Fruit fly (Drosophila melanogaster) whole organism, embryonic: Measurements from ENCODE around the gene Rdh.

Experiments
- Adf1 ChIP-seq: fragments of 200-800 bp; sonication (Bioruptor generic); IDR thresholded peaks from 2 replicates; pipeline ENCODE4 v1.3.6; 2022; ENCODE audit warnings: missing biosample characterization, missing genetic modification characterization
- Atf6 ChIP-seq: fragments of 200-800 bp; sonication (Bioruptor generic); IDR thresholded peaks from 2 replicates; pipeline ENCODE4 v1.3.6; 2022; ENCODE audit warnings: missing biosample characterization, missing genetic modification characterization
- CG11504 ChIP-seq: fragments of 200-800 bp; sonication (Bioruptor generic); optimal IDR thresholded peaks from 3 replicates; lab custom pipeline; 2019; ENCODE audit warnings: missing biosample characterization, mild to moderate bottlenecking, missing genetic modification characterization, moderate library complexity
- CG12391 ChIP-seq: fragments of 200-800 bp; sonication (Bioruptor generic); optimal IDR thresholded peaks from 3 replicates; lab custom pipeline; 2018; ENCODE audit warnings: missing biosample characterization, mild to moderate bottlenecking, missing genetic modification characterization, moderate library complexity
- CG13624 ChIP-seq: fragments of 200-800 bp; sonication (Bioruptor generic); optimal IDR thresholded peaks from 2 replicates; lab custom pipeline; 2016; ENCODE audit warnings: missing biosample characterization, missing genetic modification characterization
- CG14014 ChIP-seq: fragments of 200-800 bp; sonication (Bioruptor generic); IDR thresholded peaks from 2 replicates; pipeline ENCODE4 v1.3.6; 2022; ENCODE audit warnings: missing biosample characterization, missing genetic modification characterization
- CG14710 ChIP-seq: fragments of 200-800 bp; sonication (Bioruptor generic); optimal IDR thresholded peaks from 3 replicates; lab custom pipeline; 2019; ENCODE audit warnings: missing biosample characterization, mild to moderate bottlenecking, missing genetic modification characterization, moderate library complexity
- CG17186 ChIP-seq: fragments of 200-800 bp; sonication (Bioruptor generic); optimal IDR thresholded peaks from 3 replicates; lab custom pipeline; 2017; ENCODE audit warnings: missing biosample characterization, missing genetic modification reagents, missing genetic modification characterization
- CG17361 ChIP-seq: fragments of 200-800 bp; sonication (Bioruptor generic); IDR thresholded peaks from 3 replicates; pipeline ENCODE4 v1.3.6; 2022; ENCODE audit warnings: missing biosample characterization, missing genetic modification characterization
- CG2116 ChIP-seq: fragments of 200-800 bp; sonication (Bioruptor generic); optimal IDR thresholded peaks from 3 replicates; lab custom pipeline; 2018; ENCODE audit warnings: missing biosample characterization, mild to moderate bottlenecking, missing genetic modification characterization
- CG2199 ChIP-seq: fragments of 200-800 bp; sonication (Bioruptor generic); IDR thresholded peaks from 3 replicates; pipeline ENCODE4 v1.3.6; 2022; ENCODE audit warnings: missing biosample characterization, missing genetic modification characterization
- CG32772 ChIP-seq: fragments of 200-800 bp; sonication (Bioruptor generic); IDR thresholded peaks from 2 replicates; pipeline ENCODE4 v1.3.6; 2022; ENCODE audit warnings: missing biosample characterization, missing genetic modification characterization
- CG4282 ChIP-seq: fragments of 200-800 bp; sonication (Bioruptor generic); optimal IDR thresholded peaks from 2 replicates; lab custom pipeline; 2016; ENCODE audit warnings: missing biosample characterization, missing genetic modification characterization
- CG6272 ChIP-seq: fragments of 200-800 bp; sonication (Bioruptor generic); IDR thresholded peaks from 2 replicates; pipeline ENCODE4 v1.3.6; 2022; ENCODE audit warnings: missing biosample characterization, missing genetic modification characterization
- CG6791 ChIP-seq: fragments of 200-800 bp; sonication (Bioruptor generic); IDR thresholded peaks from 3 replicates; pipeline ENCODE4 v1.3.6; 2022; ENCODE audit warnings: missing biosample characterization, missing genetic modification characterization; ENCODE audit not compliant: partially characterized antibody
- CG8924 ChIP-seq: fragments of 200-800 bp; optimal IDR thresholded peaks from 3 replicates; lab custom pipeline; 2019; ENCODE audit warnings: missing biosample characterization, mild to moderate bottlenecking, missing genetic modification characterization, moderate library complexity
- CG9797 ChIP-seq: fragments of 200-800 bp; sonication (Bioruptor generic); optimal IDR thresholded peaks from 3 replicates; lab custom pipeline; 2018; ENCODE audit warnings: missing biosample characterization, mild to moderate bottlenecking, missing genetic modification characterization
- Dbx ChIP-seq: fragments of 200-800 bp; sonication (Bioruptor generic); IDR thresholded peaks from 3 replicates; pipeline ENCODE4 v1.3.6; 2022; ENCODE audit warnings: missing biosample characterization, missing genetic modification characterization
- E2f2 ChIP-seq: fragments of 200-800 bp; sonication (Bioruptor generic); IDR thresholded peaks from 2 replicates; pipeline ENCODE4 v1.3.6; 2022; ENCODE audit warnings: missing biosample characterization, missing genetic modification characterization
- HLH4C ChIP-seq: fragments of 200-800 bp; sonication (Bioruptor generic); IDR thresholded peaks from 3 replicates; pipeline ENCODE4 v1.3.6; 2022; ENCODE audit warnings: missing biosample characterization, missing genetic modification characterization; ENCODE audit not compliant: partially characterized antibody
- Med ChIP-seq: fragments of 200-800 bp; sonication (Bioruptor generic); peaks from one replicate; lab custom pipeline; 2016; ENCODE audit warnings: missing biosample characterization, missing genetic modification characterization, mild to moderate bottlenecking, inconsistent platforms, moderate library complexity
- Mes4 ChIP-seq: fragments of 200-800 bp; sonication (Bioruptor generic); optimal IDR thresholded peaks from 2 replicates; lab custom pipeline; 2016; ENCODE audit warnings: missing biosample characterization, missing genetic modification characterization
- Oaz ChIP-seq: fragments of 200-800 bp; sonication (Bioruptor generic); IDR thresholded peaks from 2 replicates; pipeline ENCODE4 v1.3.6; 2022; ENCODE audit warnings: missing biosample characterization, missing genetic modification characterization
- Sin3A ChIP-seq: fragments of >200 bp; optimal IDR thresholded peaks from 2 replicates; lab custom pipeline; 2018
- Stat92E ChIP-seq, 3 experiments: fragments of >200 bp in 2 of 3; fragments of 200-800 bp in 1 of 3; sonication (Bioruptor generic) in 1 of 3; optimal IDR thresholded peaks; 2 replicates each; lab custom pipeline; 2017 to 2019; ENCODE audit warnings: missing biosample characterization in 3 of 3, missing genetic modification characterization in 3 of 3, mild to moderate bottlenecking in 1 of 3, moderate library complexity in 1 of 3
- ase ChIP-seq: fragments of 200-800 bp; sonication (Bioruptor generic); IDR thresholded peaks from 3 replicates; pipeline ENCODE4 v1.3.6; 2022; ENCODE audit warnings: missing biosample characterization, missing genetic modification characterization
- cg ChIP-seq: fragments of 200-800 bp; sonication (Bioruptor generic); optimal IDR thresholded peaks from 3 replicates; lab custom pipeline; 2019; ENCODE audit warnings: missing biosample characterization, mild to moderate bottlenecking, missing genetic modification characterization, moderate library complexity
- chinmo ChIP-seq: fragments of 200-800 bp; sonication (Bioruptor generic); IDR thresholded peaks from 4 replicates; pipeline ENCODE4 v1.3.6; 2022; ENCODE audit warnings: missing biosample characterization, missing genetic modification characterization; ENCODE audit not compliant: partially characterized antibody
- corto ChIP-seq: fragments of 200-800 bp; sonication (Bioruptor generic); optimal IDR thresholded peaks from 2 replicates; lab custom pipeline; 2016; ENCODE audit warnings: missing biosample characterization, mild to moderate bottlenecking, missing genetic modification characterization, moderate library complexity
- dpn ChIP-seq, 2 experiments: fragments of 200-800 bp; sonication (Bioruptor generic); optimal IDR thresholded peaks; 3 replicates each; lab custom pipeline; 2016; ENCODE audit warnings: missing biosample characterization in 2 of 2, missing genetic modification characterization in 2 of 2
- eve ChIP-seq, 2 experiments: fragments of >200 bp; optimal IDR thresholded peaks; 2 replicates each; lab custom pipeline; 2017; ENCODE audit warnings: missing biosample characterization in 2 of 2, missing genetic modification characterization in 2 of 2
- gfzf ChIP-seq: fragments of 200-800 bp; sonication (Bioruptor generic); optimal IDR thresholded peaks from 2 replicates; lab custom pipeline; 2016; ENCODE audit warnings: missing biosample characterization, mild to moderate bottlenecking, missing genetic modification characterization, moderate library complexity
- grn ChIP-seq: fragments of 200-800 bp; sonication (Bioruptor generic); optimal IDR thresholded peaks from 3 replicates; lab custom pipeline; 2017; ENCODE audit warnings: missing biosample characterization, missing genetic modification characterization
- gro ChIP-seq: fragments of 200-800 bp; sonication (Bioruptor generic); optimal IDR thresholded peaks from 2 replicates; lab custom pipeline; 2016; ENCODE audit warnings: missing biosample characterization, missing genetic modification characterization
- gt ChIP-seq: fragments of 200-800 bp; sonication (Bioruptor generic); IDR thresholded peaks from 2 replicates; pipeline ENCODE4 v1.3.6; 2022; ENCODE audit warnings: missing biosample characterization, missing genetic modification characterization
- hbn ChIP-seq: fragments of 200-800 bp; sonication (Bioruptor generic); IDR thresholded peaks from 2 replicates; pipeline ENCODE4 v1.3.6; 2022; ENCODE audit warnings: missing biosample characterization, missing genetic modification characterization; ENCODE audit not compliant: partially characterized antibody
- knrl ChIP-seq: fragments of 200-800 bp; sonication (Bioruptor generic); IDR thresholded peaks from 3 replicates; pipeline ENCODE4 v1.3.6; 2022; ENCODE audit warnings: missing biosample characterization, missing genetic modification characterization; ENCODE audit not compliant: partially characterized antibody
- lilli ChIP-seq: fragments of 200-800 bp; sonication (Bioruptor generic); optimal IDR thresholded peaks from 3 replicates; lab custom pipeline; 2016; ENCODE audit warnings: missing biosample characterization, missing genetic modification characterization
- mam ChIP-seq: fragments of 200-800 bp; sonication (Bioruptor generic); optimal IDR thresholded peaks from 3 replicates; lab custom pipeline; 2016; ENCODE audit warnings: missing biosample characterization, missing genetic modification characterization
- mld ChIP-seq: fragments of 200-800 bp; sonication (Bioruptor generic); IDR thresholded peaks from 3 replicates; pipeline ENCODE4 v1.3.6; 2022; ENCODE audit warnings: missing biosample characterization, missing genetic modification characterization; ENCODE audit not compliant: partially characterized antibody
- nau ChIP-seq: fragments of 200-800 bp; sonication (Bioruptor generic); optimal IDR thresholded peaks from 3 replicates; lab custom pipeline; 2017; ENCODE audit warnings: missing biosample characterization, mild to moderate bottlenecking, missing genetic modification characterization, missing genetic modification reagents
- nerfin-1 ChIP-seq: fragments of 200-800 bp; sonication (Bioruptor generic); optimal IDR thresholded peaks from 3 replicates; lab custom pipeline; 2019; ENCODE audit warnings: missing biosample characterization, mild to moderate bottlenecking, missing genetic modification characterization, moderate library complexity
- nmo ChIP-seq: fragments of 200-800 bp; sonication (Bioruptor generic); optimal IDR thresholded peaks from 2 replicates; lab custom pipeline; 2018; ENCODE audit warnings: missing biosample characterization, mild to moderate bottlenecking, missing genetic modification characterization, moderate library complexity
- pum ChIP-seq: fragments of 200-800 bp; sonication (Bioruptor generic); optimal IDR thresholded peaks from 2 replicates; lab custom pipeline; 2016; ENCODE audit warnings: missing biosample characterization, missing genetic modification characterization
- pzg ChIP-seq: fragments of 200-800 bp; sonication (Bioruptor generic); optimal IDR thresholded peaks from 3 replicates; lab custom pipeline; 2018; ENCODE audit warnings: missing biosample characterization, mild to moderate bottlenecking, missing genetic modification characterization, moderate library complexity
- scrt ChIP-seq: fragments of 200-800 bp; sonication (Bioruptor generic); optimal IDR thresholded peaks from 2 replicates; lab custom pipeline; 2018; ENCODE audit warnings: missing biosample characterization, mild to moderate bottlenecking, missing genetic modification characterization, moderate library complexity
- stwl ChIP-seq: fragments of 200-800 bp; sonication (Bioruptor generic); optimal IDR thresholded peaks from 3 replicates; lab custom pipeline; 2018; ENCODE audit warnings: missing biosample characterization, mild to moderate bottlenecking, missing genetic modification characterization, moderate library complexity
- sug ChIP-seq: fragments of 200-800 bp; optimal IDR thresholded peaks from 2 replicates; lab custom pipeline; 2019; ENCODE audit warnings: missing biosample characterization, mild to moderate bottlenecking, missing genetic modification characterization, moderate library complexity
- z ChIP-seq: fragments of 200-800 bp; sonication (Bioruptor generic); IDR thresholded peaks from 3 replicates; pipeline ENCODE4 v1.3.6; 2022; ENCODE audit warnings: missing biosample characterization, missing genetic modification characterization

The Rdh gene

dm6 chr3L:3818566-3819325, 6.5 kb upstream of the Rdh start, which contains the start of gene enc (continued):
- TF ChIP-seq CG32772 (GFP tag; lab: Robert Waterston, UW) = no peak
- TF ChIP-seq CG13624 (GFP tag; lab: Kevin White, UChicago) = peak; percentile 50
- peak; percentile 8 for TF ChIP-seq scrt (GFP tag; lab: Kevin White, UChicago)
- TF ChIP-seq Atf6 (GFP tag; lab: Robert Waterston, UW) = no peak
- no peak for TF ChIP-seq ase (GFP tag; lab: Robert Waterston, UW)
- no peak for TF ChIP-seq Adf1 (GFP tag; lab: Robert Waterston, UW)
- no peak for TF ChIP-seq nau (GFP tag; lab: Kevin White, UChicago)
- peak; percentile 2 for TF ChIP-seq gro (GFP tag; lab: Kevin White, UChicago)
- peak; percentile 57; the same call in 1 of the 2 replicates for TF ChIP-seq CG6272 (GFP tag; lab: Robert Waterston, UW)
- peak; percentile 92 for TF ChIP-seq stwl (tag; lab: Kevin White, UChicago)
- TF ChIP-seq cg (GFP tag; lab: Kevin White, UChicago) = peak; percentile 86
- peak; percentile 79 for TF ChIP-seq Med (GFP tag; lab: Kevin White, UChicago)
- peak; percentile 81 for TF ChIP-seq CG2116 (GFP tag; lab: Kevin White, UChicago)
- peak; percentile 23 for TF ChIP-seq mam (GFP tag; lab: Kevin White, UChicago)
- peak; percentile 94 for TF ChIP-seq hbn
- TF ChIP-seq grn (GFP tag; lab: Kevin White, UChicago) = peak; percentile 52
- TF ChIP-seq corto (GFP tag; lab: Kevin White, UChicago) = peak; percentile 9
- TF ChIP-seq CG14014 (GFP tag; lab: Robert Waterston, UW) = peak; percentile 18; the same call in 1 of the 2 replicates
- peak; percentile 60 for TF ChIP-seq E2f2 (GFP tag; lab: Robert Waterston, UW)
- no peak for TF ChIP-seq eve (GFP tag; optimal IDR thresholded peaks at IDR 0.05; lab: Kevin White, UChicago)
- peak; percentile 45 for TF ChIP-seq CG17186 (GFP tag; lab: Kevin White, UChicago)
- no peak for TF ChIP-seq z
- TF ChIP-seq CG11504 = peak; percentile 70
- peak in 1 of 3 experiments; percentile 35 for TF ChIP-seq Stat92E (GFP tag; optimal IDR thresholded peaks at IDR 0.05; lab: Kevin White, UChicago)
- peak; percentile 98 for TF ChIP-seq CG6791 (GFP tag; lab: Robert Waterston, UW)
- TF ChIP-seq gt (GFP tag; lab: Robert Waterston, UW) = no peak
- peak; percentile 77 for TF ChIP-seq pzg (GFP tag; lab: Kevin White, UChicago)
- TF ChIP-seq mld (GFP tag; lab: Robert Waterston, UW) = peak; percentile 90
- peak; percentile 40; the same call in 1 of the 3 replicates for TF ChIP-seq CG17361 (GFP tag; lab: Robert Waterston, UW)
- no peak for TF ChIP-seq pum (GFP tag; lab: Kevin White, UChicago)
- peak; percentile 94 for TF ChIP-seq HLH4C (GFP tag; lab: Robert Waterston, UW)
- peak; percentile 25 to 29 for TF ChIP-seq dpn (GFP tag; optimal IDR thresholded peaks at IDR 0.05; lab: Kevin White, UChicago)
- TF ChIP-seq gfzf = peak; percentile 17
- peak; percentile 96 for TF ChIP-seq knrl (GFP tag; lab: Robert Waterston, UW)
- TF ChIP-seq chinmo (GFP tag; lab: Robert Waterston, UW) = peak; percentile 96
- peak; percentile 4 for TF ChIP-seq nerfin-1
- peak; percentile 36 for TF ChIP-seq sug (tag; lab: Kevin White, UChicago)
- TF ChIP-seq Sin3A (lab: Kevin White, UChicago) = peak; percentile 31
- peak; percentile 21 for TF ChIP-seq lilli (GFP tag; lab: Kevin White, UChicago)
- TF ChIP-seq CG2199 (GFP tag; lab: Robert Waterston, UW) = 0 out of 3 replicates have a peak, but pooled peaks have one; percentile 14
- TF ChIP-seq Oaz = no peak
- 0 out of 3 replicates have a peak, but pooled peaks have one; percentile 30 for TF ChIP-seq Dbx (GFP tag; lab: Robert Waterston, UW)
- peak; percentile 44 for TF ChIP-seq nmo (GFP tag; lab: Kevin White, UChicago)
- no peak for TF ChIP-seq Mes4 (GFP tag; lab: Kevin White, UChicago)
- peak; percentile 34 for TF ChIP-seq CG14710 (tag; lab: Kevin White, UChicago)
- TF ChIP-seq CG8924 = peak; percentile 19
- TF ChIP-seq CG12391 (tag; lab: Kevin White, UChicago) = peak; percentile 34
- TF ChIP-seq CG4282 (GFP tag; lab: Kevin White, UChicago) = no peak
- peak; percentile 7 for TF ChIP-seq CG9797 (GFP tag; lab: Kevin White, UChicago)
